Fruit fly (Drosophila melanogaster): ENCODE results near the gene CG12355.
A peak's percentile ranks its signal among the peaks of the same experiment; 100 is the strongest.

Gene CG12355

dm6 chr3L:15498745-15499144, 3.4 kb upstream of the CG12355 start, which contains the start of gene CG7275 (continued):
- peak; percentile 11 for TF ChIP-seq Hmr (GFP tag; optimal IDR thresholded peaks at IDR 0.05)
- TF ChIP-seq CG15514 (GFP tag; optimal IDR thresholded peaks at IDR 0.05), result peak; percentile 57
- no peak for TF ChIP-seq abd-A (tag; optimal IDR thresholded peaks at IDR 0.05)
- peak; percentile 33 for TF ChIP-seq phol (tag; optimal IDR thresholded peaks at IDR 0.05)
- no peak for TF ChIP-seq CG4282 (GFP tag; optimal IDR thresholded peaks at IDR 0.05)
- no peak for TF ChIP-seq tin (GFP tag; optimal IDR thresholded peaks at IDR 0.05)
- TF ChIP-seq D19B (GFP tag; optimal IDR thresholded peaks at IDR 0.05), result no peak
- TF ChIP-seq bigmax (GFP tag; optimal IDR thresholded peaks at IDR 0.05), result peak; percentile 28
- TF ChIP-seq unc-4 (GFP tag; IDR thresholded peaks at IDR 0.05; ENCODE audit: partially characterized antibody), result peak; percentile 52; the same call in 1 of the 2 replicates
- TF ChIP-seq sug (tag; optimal IDR thresholded peaks at IDR 0.05), result peak; percentile 18
- no peak for TF ChIP-seq CG17568 (GFP tag; optimal IDR thresholded peaks at IDR 0.05)
- TF ChIP-seq Meics (GFP tag; optimal IDR thresholded peaks at IDR 0.05), result no peak
- TF ChIP-seq ci (GFP tag; IDR thresholded peaks at IDR 0.05), result peak; percentile 42; the same call in 1 of the 3 replicates
- TF ChIP-seq org-1 (GFP tag; optimal IDR thresholded peaks at IDR 0.05), result no peak
- peak; percentile 54 for TF ChIP-seq MESR4 (GFP tag; optimal IDR thresholded peaks at IDR 0.05)
- peak; percentile 7 for TF ChIP-seq nau (GFP tag; optimal IDR thresholded peaks at IDR 0.05)
- TF ChIP-seq CG9876 (GFP tag; optimal IDR thresholded peaks at IDR 0.05), result no peak
- no peak for TF ChIP-seq CG9817 (tag; optimal IDR thresholded peaks at IDR 0.05)
- no peak for TF ChIP-seq CG11398 (GFP tag; optimal IDR thresholded peaks at IDR 0.05)
- TF ChIP-seq CG3838 (GFP tag; optimal IDR thresholded peaks at IDR 0.05), result no peak
- no peak for TF ChIP-seq CG12155 (GFP tag; optimal IDR thresholded peaks at IDR 0.05)
- TF ChIP-seq caup (GFP tag; optimal IDR thresholded peaks at IDR 0.05; ENCODE audit: severe bottlenecking), result peak; percentile 39
- TF ChIP-seq ac (GFP tag; optimal IDR thresholded peaks at IDR 0.05), result no peak
- no peak for TF ChIP-seq fd64A (GFP tag; optimal IDR thresholded peaks at IDR 0.05)
- no peak for TF ChIP-seq CG30431 (GFP tag; optimal IDR thresholded peaks at IDR 0.05)
- no peak for TF ChIP-seq CG2199 (GFP tag; IDR thresholded peaks at IDR 0.05)
- no peak for TF ChIP-seq CG4854 (GFP tag; optimal IDR thresholded peaks at IDR 0.05)
- TF ChIP-seq CG13424 (tag; optimal IDR thresholded peaks at IDR 0.05), result peak; percentile 33
- TF ChIP-seq kni (GFP tag; optimal IDR thresholded peaks at IDR 0.05), result no peak
- TF ChIP-seq CG4707 (GFP tag; optimal IDR thresholded peaks at IDR 0.05), result no peak
- no peak for TF ChIP-seq vnd (GFP tag; IDR thresholded peaks at IDR 0.05; ENCODE audit: partially characterized antibody)
- peak; percentile 60 for TF ChIP-seq trem (tag; optimal IDR thresholded peaks at IDR 0.05)
- peak; percentile 28 for TF ChIP-seq CG3281 (GFP tag; optimal IDR thresholded peaks at IDR 0.05)
- peak; percentile 48 for TF ChIP-seq CG15601 (tag; optimal IDR thresholded peaks at IDR 0.05)
- no peak for TF ChIP-seq wek (GFP tag; optimal IDR thresholded peaks at IDR 0.05)
- no peak for TF ChIP-seq zen (tag; optimal IDR thresholded peaks at IDR 0.05)
- TF ChIP-seq Dek (tag; optimal IDR thresholded peaks at IDR 0.05), result no peak
- TF ChIP-seq dmrt99B (tag; optimal IDR thresholded peaks at IDR 0.05), result no peak
- TF ChIP-seq cwo (GFP tag; optimal IDR thresholded peaks at IDR 0.05), result no peak
- no peak for TF ChIP-seq HLH54F (GFP tag; optimal IDR thresholded peaks at IDR 0.05)
- TF ChIP-seq az2 (GFP tag; optimal IDR thresholded peaks at IDR 0.05), result no peak
- no peak for TF ChIP-seq Stat92E (GFP tag; optimal IDR thresholded peaks at IDR 0.05)
- no peak for TF ChIP-seq CG10979 (tag; optimal IDR thresholded peaks at IDR 0.05)
- TF ChIP-seq Lim3 (GFP tag; IDR thresholded peaks at IDR 0.05), result no peak
- no peak for TF ChIP-seq onecut (GFP tag; IDR thresholded peaks at IDR 0.05)
- TF ChIP-seq ase (GFP tag; IDR thresholded peaks at IDR 0.05), result no peak
- no peak for TF ChIP-seq kah (GFP tag; optimal IDR thresholded peaks at IDR 0.05)
- TF ChIP-seq gsb-n (tag; optimal IDR thresholded peaks at IDR 0.05), result no peak
- no peak for TF ChIP-seq CG11456 (GFP tag; IDR thresholded peaks at IDR 0.05)
- TF ChIP-seq CG12236 (GFP tag; optimal IDR thresholded peaks at IDR 0.05), result no peak
